Fruit fly (Drosophila melanogaster) whole organism, larva: Measurements from ENCODE around the gene t-cup.

Experiments
- noc ChIP-seq: fragments of 200-800 bp; sonication (Bioruptor generic); optimal IDR thresholded peaks from 3 replicates; lab custom pipeline; 2019; ENCODE audit warnings: missing biosample characterization, mild to moderate bottlenecking, missing genetic modification characterization, moderate library complexity

t-cup gene

dm6 chr2L:12529029-12529948 lies 32.2 kb upstream of the t-cup start:
- peak; percentile 80 for TF ChIP-seq noc

dm6 chr2L:12528376-12528775 lies 31.2 kb upstream of the t-cup start:
- TF ChIP-seq noc: peak; percentile 4

- TF ChIP-seq noc: peak; percentile 33
Observed at dm6 chr2L:12527590-12527989, 30.5 kb upstream of the t-cup start.

dm6 chr2L:12524139-12524538 lies 27.0 kb upstream of the t-cup start:
- no peak for TF ChIP-seq noc

DNA sequence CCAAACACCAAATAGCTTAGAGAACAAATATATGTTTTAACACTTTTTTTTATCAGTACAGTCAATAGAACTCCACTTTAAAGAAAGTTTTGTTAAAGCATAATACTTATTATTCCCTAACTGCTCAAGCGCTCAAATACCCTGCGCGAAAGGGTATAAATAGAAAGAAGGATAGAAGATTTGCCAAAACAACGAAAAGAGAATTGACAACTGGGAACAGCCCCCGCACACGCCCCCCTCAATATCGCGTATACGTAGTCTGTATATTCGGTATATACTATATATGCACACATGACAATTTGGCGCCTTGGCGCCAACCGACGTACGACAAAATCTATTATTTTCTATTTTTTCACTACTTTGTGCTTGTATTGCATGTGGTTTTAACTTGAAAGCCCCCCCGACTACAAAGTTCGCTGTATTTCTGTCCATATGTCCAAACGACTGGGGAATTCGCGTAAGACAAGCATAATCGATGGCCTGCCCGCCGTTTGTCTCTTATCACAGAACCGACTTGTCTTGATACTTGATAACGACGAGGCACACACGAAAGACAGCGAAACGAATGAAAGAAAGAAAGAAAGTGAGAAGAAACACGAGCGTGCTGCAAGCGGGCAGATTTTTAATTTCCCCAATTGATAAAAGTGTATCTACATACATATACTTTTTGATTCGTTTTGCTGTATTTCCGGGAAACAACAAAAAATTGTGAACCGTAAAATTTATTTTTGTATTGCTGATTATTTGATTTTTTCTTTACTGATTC lies 24.6 kb upstream of the t-cup start:
- TF ChIP-seq noc: peak; percentile 31

DNA sequence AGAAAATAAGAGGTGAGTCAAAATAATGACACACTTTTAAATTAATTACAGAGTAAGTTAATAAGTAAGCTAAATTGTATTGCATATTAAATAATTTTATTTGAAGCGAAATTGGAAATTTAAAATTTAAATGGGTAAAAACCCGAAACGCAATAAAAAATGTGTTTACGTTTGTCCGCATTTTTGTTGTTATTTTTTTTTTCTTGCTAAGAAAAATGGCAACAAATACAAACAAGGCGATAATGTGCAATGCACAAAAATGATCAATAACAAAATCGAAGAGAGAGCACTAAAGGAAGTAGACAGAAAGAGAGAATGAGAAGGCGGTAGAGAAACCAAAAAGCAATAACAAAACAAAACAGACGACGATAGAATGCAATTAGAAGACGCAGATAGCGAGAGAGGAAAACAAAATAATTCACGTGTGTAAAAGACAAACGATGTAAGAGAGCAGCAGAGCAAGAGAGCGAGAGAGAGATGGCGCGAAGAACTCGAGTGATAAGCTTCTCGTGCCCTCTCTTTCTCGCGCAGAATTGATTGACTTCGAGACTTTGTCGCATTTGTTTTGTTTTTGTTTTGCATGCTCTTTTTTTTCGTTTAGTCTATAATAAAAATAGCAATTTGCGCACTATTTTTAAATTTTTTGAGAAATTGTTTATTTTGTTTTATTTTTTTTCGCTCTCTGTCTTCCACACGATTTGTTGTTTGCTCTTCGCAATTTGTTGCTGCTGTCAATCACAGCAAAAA lies 23.8 kb upstream of the t-cup start:
- no peak for TF ChIP-seq noc

dm6 chr2L:12520254-12520653 lies 23.1 kb upstream of the t-cup start:
- TF ChIP-seq noc: no peak

DNA sequence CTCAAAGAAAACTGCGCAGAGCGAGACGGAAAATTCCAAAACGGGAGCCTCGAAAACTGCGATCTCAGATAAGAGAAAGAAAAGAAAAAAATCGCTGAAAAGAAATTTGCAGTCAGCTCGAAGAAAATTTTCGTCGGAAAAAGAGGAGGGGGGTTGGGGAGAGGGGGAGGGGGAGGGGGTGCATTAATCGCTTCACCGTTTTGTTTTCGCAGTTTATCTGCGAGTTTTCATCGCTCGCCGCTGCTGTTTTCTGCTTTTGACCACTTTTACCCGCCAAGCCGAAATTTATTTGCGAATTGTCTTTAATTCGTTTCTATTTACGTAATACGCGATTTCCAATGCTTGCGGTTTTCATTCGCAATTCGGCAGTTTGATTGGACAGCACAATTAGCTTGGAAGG lies 22.1 kb upstream of the t-cup start:
- TF ChIP-seq noc: no peak

- TF ChIP-seq noc: no peak
Observed at dm6 chr2L:12513866-12514361, 16.8 kb upstream of the t-cup start.

dm6 chr2L:12512520-12512919 lies 15.4 kb upstream of the t-cup start:
- TF ChIP-seq noc: no peak

DNA sequence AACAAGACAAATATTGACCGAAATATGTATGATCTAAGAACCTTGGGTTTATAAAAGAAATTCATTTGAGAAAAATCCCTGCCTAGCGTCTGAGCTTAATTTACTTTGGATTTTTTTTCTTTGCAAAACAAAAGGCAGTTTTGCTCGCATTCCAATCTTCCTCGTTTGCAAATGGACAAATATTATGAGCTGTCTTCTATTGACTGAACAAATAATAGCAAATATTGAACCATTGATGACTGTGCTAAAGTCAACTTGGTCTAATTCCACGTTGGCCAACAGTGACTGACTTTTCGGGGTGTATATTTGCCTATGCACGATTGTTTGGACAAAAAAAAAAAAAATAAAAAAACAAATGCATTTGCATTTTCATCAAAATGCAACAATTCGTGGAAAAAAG lies 12.3 kb upstream of the t-cup start:
- TF ChIP-seq noc: no peak

- TF ChIP-seq noc: no peak
Observed at dm6 chr2L:12508678-12509077, 11.5 kb upstream of the t-cup start.

dm6 chr2L:12508054-12508577 lies 11.0 kb upstream of the t-cup start:
- no peak for TF ChIP-seq noc

dm6 chr2L:12507338-12508053 lies 10.4 kb upstream of the t-cup start, which contains the start of gene CG43051:
CG43051 (plus strand) TSS chr2L:12507939.
- no peak for TF ChIP-seq noc

DNA sequence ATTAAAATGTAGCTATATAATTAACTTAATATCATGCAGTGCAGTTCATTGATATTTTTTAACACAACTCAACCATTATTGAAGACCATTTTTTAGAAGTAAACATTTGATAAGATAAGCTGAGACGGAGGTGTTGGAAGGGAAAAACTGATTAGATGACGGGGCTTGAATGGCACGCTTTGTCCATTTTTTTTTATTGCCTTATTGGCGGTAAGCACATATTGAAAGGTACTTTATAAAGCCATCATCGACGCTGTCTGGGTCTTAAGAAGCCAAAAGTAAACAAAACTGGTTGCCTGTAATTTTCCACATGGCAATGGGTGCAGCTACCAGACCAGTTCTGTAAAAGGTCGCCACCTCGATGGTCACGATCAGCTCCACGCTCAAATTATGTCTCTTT lies 9.6 kb upstream of the t-cup start:
- TF ChIP-seq noc: peak; percentile 12

DNA sequence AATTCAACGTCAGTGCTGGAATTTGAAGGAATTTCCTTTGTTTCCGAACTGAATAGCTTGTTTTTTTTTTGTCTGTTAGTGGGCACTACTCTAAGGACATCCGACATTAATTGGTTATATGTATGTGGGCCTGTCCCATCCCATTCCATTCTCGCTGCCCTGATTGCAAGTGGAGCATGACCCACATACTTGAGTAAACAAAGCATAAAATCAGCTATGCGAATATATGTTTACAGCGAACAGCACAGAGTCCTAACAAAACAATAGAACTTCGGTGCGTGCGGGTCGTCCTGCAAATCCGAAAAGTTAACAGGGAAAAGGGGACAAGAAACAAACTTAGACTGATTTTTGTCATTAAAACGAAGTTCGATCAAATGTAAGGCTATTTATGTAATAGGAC lies 8.5 kb upstream of the t-cup start:
- no peak for TF ChIP-seq noc
